Worm (Caenorhabditis elegans): ENCODE data around the gene cpb-1.

Gene cpb-1

ce11 chrIII:9336807-9337206, 14.7 kb downstream of the cpb-1 start:
- TF ChIP-seq sox-4 (tag; optimal IDR thresholded peaks at IDR 0.05), result no peak
- no peak for TF ChIP-seq ets-4 (tag; optimal IDR thresholded peaks at IDR 0.05)
- no peak for TF ChIP-seq hlh-30 (tag; optimal IDR thresholded peaks at IDR 0.05; ENCODE audit: insufficient read depth)
- TF ChIP-seq ceh-19 (GFP tag; optimal IDR thresholded peaks at IDR 0.05), result no peak
- no peak for TF ChIP-seq pqm-1 (tag; optimal IDR thresholded peaks at IDR 0.05)
- no peak for TF ChIP-seq ceh-30 (tag; optimal IDR thresholded peaks at IDR 0.05)
- TF ChIP-seq hlh-15 (tag; optimal IDR thresholded peaks at IDR 0.05), result no peak

ce11 chrIII:9337968-9338367, 15.9 kb downstream of the cpb-1 start:
- TF ChIP-seq ceh-45 (GFP tag; IDR thresholded peaks at IDR 0.05) (no peak), lim-6 (tag; optimal IDR thresholded peaks at IDR 0.05) (no peak), unc-55 (GFP tag; optimal IDR thresholded peaks at IDR 0.05) (no peak), unc-86 (tag; optimal IDR thresholded peaks at IDR 0.05) (no peak), elt-4 (tag; optimal IDR thresholded peaks at IDR 0.05) (no peak), pag-3 (tag; optimal IDR thresholded peaks at IDR 0.05; ENCODE audit: borderline replicate concordance) (no peak), hlh-30 (tag; optimal IDR thresholded peaks at IDR 0.05; ENCODE audit: insufficient read depth) (no peak), ztf-16 (tag; optimal IDR thresholded peaks at IDR 0.05) (no peak), K09A11.1 (tag; optimal IDR thresholded peaks at IDR 0.05; ENCODE audit: insufficient read depth) (no peak), pat-9 (tag; optimal IDR thresholded peaks at IDR 0.05) (no peak), hlh-13 (GFP tag; optimal IDR thresholded peaks at IDR 0.05) (no peak), madf-2 (tag; optimal IDR thresholded peaks at IDR 0.05) (no peak), mec-3 (tag; optimal IDR thresholded peaks at IDR 0.05; ENCODE audit: borderline replicate concordance) (no peak)

- TF ChIP-seq ceh-19 (GFP tag; optimal IDR thresholded peaks at IDR 0.05), result no peak
- no peak for TF ChIP-seq pros-1 (tag; optimal IDR thresholded peaks at IDR 0.05)
- no peak for TF ChIP-seq hlh-13 (GFP tag; optimal IDR thresholded peaks at IDR 0.05)
- TF ChIP-seq ref-2 (tag; optimal IDR thresholded peaks at IDR 0.05), result no peak
- no peak for TF ChIP-seq fkh-6 (tag; optimal IDR thresholded peaks at IDR 0.05)
- no peak for TF ChIP-seq hlh-6 (tag; optimal IDR thresholded peaks at IDR 0.05)
- TF ChIP-seq mec-3 (tag; optimal IDR thresholded peaks at IDR 0.05; ENCODE audit: borderline replicate concordance), result no peak
- TF ChIP-seq eyg-1 (tag; optimal IDR thresholded peaks at IDR 0.05), result no peak
- TF ChIP-seq pha-4 (tag; optimal IDR thresholded peaks at IDR 0.05), result no peak
- no peak for TF ChIP-seq unc-55 (GFP tag; optimal IDR thresholded peaks at IDR 0.05)
- no peak for TF ChIP-seq madf-2 (tag; optimal IDR thresholded peaks at IDR 0.05)
- TF ChIP-seq lim-6 (tag; optimal IDR thresholded peaks at IDR 0.05), result no peak
- TF ChIP-seq zip-5 (tag; optimal IDR thresholded peaks at IDR 0.05), result no peak
- no peak for TF ChIP-seq odd-2 (tag; optimal IDR thresholded peaks at IDR 0.05)
- TF ChIP-seq ceh-18 (tag; optimal IDR thresholded peaks at IDR 0.05), result no peak
- TF ChIP-seq ceh-2 (tag; optimal IDR thresholded peaks at IDR 0.05), result no peak
- TF ChIP-seq fax-1 (tag; optimal IDR thresholded peaks at IDR 0.05), result no peak
Observed at ce11 chrIII:9340025-9340424, 17.9 kb downstream of the cpb-1 start.

- no peak for TF ChIP-seq ceh-22 (tag; optimal IDR thresholded peaks at IDR 0.05)
- TF ChIP-seq unc-86 (tag; optimal IDR thresholded peaks at IDR 0.05), result no peak
- no peak for TF ChIP-seq hlh-6 (tag; optimal IDR thresholded peaks at IDR 0.05)
- no peak for TF ChIP-seq hlh-8 (tag; optimal IDR thresholded peaks at IDR 0.05)
- TF ChIP-seq nhr-11 (tag; optimal IDR thresholded peaks at IDR 0.05), result no peak
- no peak for TF ChIP-seq che-1 (tag; optimal IDR thresholded peaks at IDR 0.05)
- TF ChIP-seq ceh-34 (tag; optimal IDR thresholded peaks at IDR 0.05), result no peak
- TF ChIP-seq dmd-4 (tag; optimal IDR thresholded peaks at IDR 0.05; ENCODE audit: borderline replicate concordance), result no peak
- no peak for TF ChIP-seq Y22D7AL.16 (tag; optimal IDR thresholded peaks at IDR 0.05)
- TF ChIP-seq npax-4 (tag; optimal IDR thresholded peaks at IDR 0.05), result no peak
- no peak for TF ChIP-seq pha-2 (tag; optimal IDR thresholded peaks at IDR 0.05)
- TF ChIP-seq eyg-1 (tag; optimal IDR thresholded peaks at IDR 0.05), result no peak
- TF ChIP-seq unc-3 (GFP tag; conservative IDR thresholded peaks at IDR 0.05), result no peak
- TF ChIP-seq unc-3 (tag; optimal IDR thresholded peaks at IDR 0.05), result no peak
Observed at ce11 chrIII:9344347-9344746, 22.2 kb downstream of the cpb-1 start, which contains the start of gene emb-9. Gene emb-9, minus strand, starts transcription at chrIII:9344447.
